Fruit fly (Drosophila melanogaster): ENCODE data around the gene HDAC11.

- no peak for TF ChIP-seq lbe (GFP tag; optimal IDR thresholded peaks at IDR 0.05)
- no peak for TF ChIP-seq jing (GFP tag; optimal IDR thresholded peaks at IDR 0.05)
- no peak for TF ChIP-seq crol (GFP tag; IDR thresholded peaks at IDR 0.05)
- TF ChIP-seq sob (GFP tag; IDR thresholded peaks at IDR 0.05): peak; percentile 56; the same call in 1 of the 2 replicates
- TF ChIP-seq Hr51 (GFP tag; optimal IDR thresholded peaks at IDR 0.05): no peak
- no peak for TF ChIP-seq Atf-2 (GFP tag; optimal IDR thresholded peaks at IDR 0.05)
These were observed 8.8 kb upstream of the HDAC11 start, which contains the start of the genes Srg1 and Elal for dm6 chr3R:24864719-24865400.
